Worm (Caenorhabditis elegans): Measurements from ENCODE around the gene srlf-37.

DNA sequence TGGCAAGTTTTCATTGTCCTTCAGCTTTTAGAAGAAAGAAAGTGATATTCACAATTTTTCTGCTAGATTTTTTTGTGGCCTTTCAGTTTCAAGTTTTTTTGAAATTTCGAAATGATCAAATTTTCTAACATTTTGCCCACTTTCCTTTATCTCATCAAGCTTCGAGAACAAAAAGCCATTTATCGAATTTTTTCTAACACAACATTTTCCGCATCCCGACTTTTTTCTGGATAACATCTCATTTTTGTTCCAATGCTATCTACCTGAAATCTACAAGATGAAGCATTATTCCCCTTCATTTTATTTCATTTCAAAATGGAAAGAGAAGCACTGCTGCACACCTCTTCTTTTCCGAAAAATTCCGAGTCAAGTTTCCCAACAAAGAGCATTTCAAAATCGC is 11.0 kb downstream of the srlf-37 start, which contains the start of gene ZK488.5:
- TF ChIP-seq nhr-76 (tag; optimal IDR thresholded peaks at IDR 0.05) (no peak), unc-62 (GFP tag; optimal IDR thresholded peaks at IDR 0.05) (no peak), pha-4 (tag; optimal IDR thresholded peaks at IDR 0.05) (no peak), elt-3 (tag; optimal IDR thresholded peaks at IDR 0.05) (no peak), elt-1 (tag; optimal IDR thresholded peaks at IDR 0.05; ENCODE audit: borderline replicate concordance, insufficient read depth) (no peak), ztf-11 (tag; optimal IDR thresholded peaks at IDR 0.05) (no peak), unc-39 (tag; optimal IDR thresholded peaks at IDR 0.05) (no peak), flh-1 (GFP tag; optimal IDR thresholded peaks at IDR 0.05) (no peak), nhr-237 (tag; optimal IDR thresholded peaks at IDR 0.05) (no peak), blmp-1 (tag; optimal IDR thresholded peaks at IDR 0.05) (no peak), mab-5 (tag; optimal IDR thresholded peaks at IDR 0.05) (no peak), cnd-1 (tag; optimal IDR thresholded peaks at IDR 0.05) (no peak), hlh-1 (tag; optimal IDR thresholded peaks at IDR 0.05) (no peak), nhr-28 (tag; optimal IDR thresholded peaks at IDR 0.05) (no peak)
